Worm (Caenorhabditis elegans) whole organism, young adult: ENCODE measurements around the gene F32D8.5.

Source experiments
- B0019.2 ChIP-seq: fragments of 200-800 bp; sonication (Bioruptor generic); conservative IDR thresholded peaks from 2 replicates; pipeline ENCODE4 v1.3.6; 2022; ENCODE audit warnings: missing genetic modification reagents, missing genetic modification characterization, missing compliant biosample characterization
- B0035.1 ChIP-seq: sonication (generic microtip); optimal IDR thresholded peaks from 2 replicates; lab custom pipeline; 2016; ENCODE audit warnings: missing genetic modification characterization, mild to moderate bottlenecking, missing compliant biosample characterization, missing genotype, missing genetic modification reagents
- B0336.3 ChIP-seq: fragments of 200-800 bp; sonication (Bioruptor generic); IDR thresholded peaks from 2 replicates; pipeline ENCODE4 v1.3.6; 2022; ENCODE audit warnings: missing genetic modification characterization, missing compliant biosample characterization
- C06A6.2 ChIP-seq: fragments of 200-800 bp; sonication (Bioruptor generic); conservative IDR thresholded peaks from 2 replicates; pipeline ENCODE4 v1.3.6; 2022; ENCODE audit warnings: missing genetic modification characterization, missing compliant biosample characterization
- F52B5.7 ChIP-seq: sonication (generic microtip); optimal IDR thresholded peaks from 2 replicates; lab custom pipeline; 2016; ENCODE audit warnings: mild to moderate bottlenecking, missing genetic modification characterization, missing compliant biosample characterization
- K12H6.12 ChIP-seq: fragments of 200-800 bp; sonication (Bioruptor generic); optimal IDR thresholded peaks from 2 replicates; lab custom pipeline; 2018; ENCODE audit warnings: mild to moderate bottlenecking, missing genetic modification characterization, missing compliant biosample characterization
- Y56A3A.18 ChIP-seq: fragments of 200-800 bp; sonication (Bioruptor generic); IDR thresholded peaks from 2 replicates; pipeline ENCODE4 v1.3.6; 2022; ENCODE audit warnings: missing genetic modification reagents, missing genetic modification characterization, missing compliant biosample characterization
- Y67H2A.10 ChIP-seq: fragments of 200-800 bp; sonication (Bioruptor generic); conservative IDR thresholded peaks from 2 replicates; pipeline ENCODE4 v1.3.6; 2022; ENCODE audit warnings: missing genetic modification reagents, missing genetic modification characterization, missing compliant biosample characterization
- Y79H2A.3 ChIP-seq: fragments of 200-800 bp; sonication (Bioruptor generic); conservative IDR thresholded peaks from 2 replicates; pipeline ENCODE4 v1.3.6; 2022; ENCODE audit warnings: missing genetic modification reagents, missing genetic modification characterization, missing compliant biosample characterization
- ZK185.1 ChIP-seq: sonication (generic microtip); optimal IDR thresholded peaks from 2 replicates; lab custom pipeline; 2016; ENCODE audit warnings: mild to moderate bottlenecking, missing genetic modification characterization, missing compliant biosample characterization; ENCODE audit not compliant: poor library complexity, severe bottlenecking
- akir-1 ChIP-seq: fragments of 200-800 bp; sonication (Bioruptor generic); optimal IDR thresholded peaks from 2 replicates; lab custom pipeline; 2018; ENCODE audit warnings: mild to moderate bottlenecking, missing genetic modification characterization, moderate library complexity, missing compliant biosample characterization
- ama-1 ChIP-seq, 3 experiments: fragments of 150-350 bp in 1 of 3; sonication (generic microtip) in 2 of 3; optimal IDR thresholded peaks; 2 replicates each; lab custom pipeline; 2014 to 2018; ENCODE audit warnings: missing biosample characterization in 2 of 3, missing genetic modification characterization in 2 of 3, missing genetic modification reagents in 2 of 3
- aptf-2 ChIP-seq: fragments of 200-800 bp; sonication (Bioruptor generic); conservative IDR thresholded peaks from 2 replicates; pipeline ENCODE4 v1.3.6; 2022; ENCODE audit warnings: missing genetic modification reagents, missing genetic modification characterization, missing compliant biosample characterization
- aptf-3 ChIP-seq: fragments of 200-800 bp; sonication (Bioruptor generic); IDR thresholded peaks from 2 replicates; pipeline ENCODE4 v1.3.6; 2022; ENCODE audit warnings: missing genetic modification characterization, missing compliant biosample characterization
- atf-7 ChIP-seq: sonication (generic microtip); optimal IDR thresholded peaks from 2 replicates; lab custom pipeline; 2017; ENCODE audit warnings: mild to moderate bottlenecking, missing genetic modification characterization, missing compliant biosample characterization
- bed-1 ChIP-seq: fragments of 200-800 bp; sonication (Bioruptor generic); IDR thresholded peaks from 2 replicates; pipeline ENCODE4 v1.3.6; 2022; ENCODE audit warnings: missing genetic modification reagents, missing genetic modification characterization, missing compliant biosample characterization
- cebp-1 ChIP-seq, 2 experiments: fragments of 200-800 bp in 1 of 2; sonication (Bioruptor generic) in 1 of 2; sonication (generic microtip) in 1 of 2; IDR thresholded peaks in 1 of 2; optimal IDR thresholded peaks in 1 of 2; 2 replicates each; pipeline versions ENCODE4 v1.3.6 to Lab custom; 2017 to 2022; ENCODE audit warnings: missing compliant biosample characterization in 2 of 2, missing genetic modification characterization in 2 of 2, mild to moderate bottlenecking in 1 of 2, missing genetic modification reagents in 1 of 2, moderate library complexity in 1 of 2
- cebp-2 ChIP-seq: fragments of 200-800 bp; sonication (Bioruptor generic); IDR thresholded peaks from 2 replicates; pipeline ENCODE4 v1.3.6; 2022; ENCODE audit warnings: missing genetic modification characterization, missing compliant biosample characterization
- chd-7 ChIP-seq: sonication (generic microtip); optimal IDR thresholded peaks from 2 replicates; lab custom pipeline; 2016; ENCODE audit warnings: mild to moderate bottlenecking, missing genetic modification characterization, moderate library complexity, missing compliant biosample characterization
- efl-1 ChIP-seq: fragments of 150-350 bp; optimal IDR thresholded peaks from 2 replicates; lab custom pipeline; 2014; ENCODE audit warnings: missing biosample characterization, missing genetic modification reagents, missing genetic modification characterization
- egl-44 ChIP-seq: fragments of 200-800 bp; sonication (Bioruptor generic); IDR thresholded peaks from 2 replicates; pipeline ENCODE4 v1.3.6; 2022; ENCODE audit warnings: missing genetic modification reagents, missing genetic modification characterization, missing compliant biosample characterization
- fkh-3 ChIP-seq: sonication (generic microtip); optimal IDR thresholded peaks from 2 replicates; lab custom pipeline; 2016; ENCODE audit warnings: mild to moderate bottlenecking, missing genetic modification characterization, missing compliant biosample characterization
- gei-17 ChIP-seq: fragments of 200-800 bp; sonication (Bioruptor generic); optimal IDR thresholded peaks from 2 replicates; lab custom pipeline; 2018; ENCODE audit warnings: mild to moderate bottlenecking, missing genetic modification characterization, missing compliant biosample characterization
- hlh-26 ChIP-seq: fragments of 200-800 bp; sonication (Bioruptor generic); conservative IDR thresholded peaks from 2 replicates; pipeline ENCODE4 v1.3.6; 2022; ENCODE audit warnings: missing genetic modification reagents, missing genetic modification characterization, missing compliant biosample characterization
- hmg-20 ChIP-seq: fragments of 200-800 bp; sonication (Bioruptor generic); IDR thresholded peaks from 2 replicates; pipeline ENCODE4 v1.3.6; 2022; ENCODE audit warnings: missing genetic modification reagents, missing genetic modification characterization, missing compliant biosample characterization
- hsf-1 ChIP-seq: fragments of 200-800 bp; sonication (Bioruptor generic); IDR thresholded peaks from 2 replicates; pipeline ENCODE4 v1.3.6; 2022; ENCODE audit warnings: missing genetic modification reagents, missing genetic modification characterization, missing compliant biosample characterization
- lag-1 ChIP-seq: fragments of 200-800 bp; sonication (Bioruptor generic); IDR thresholded peaks from 2 replicates; pipeline ENCODE4 v1.3.6; 2022; ENCODE audit warnings: missing genetic modification reagents, missing genetic modification characterization, missing compliant biosample characterization
- lin-35 ChIP-seq, 3 experiments: fragments of 150-350 bp in 2 of 3; sonication (generic microtip) in 1 of 3; optimal IDR thresholded peaks; 2 replicates each; lab custom pipeline; 2014 to 2018; ENCODE audit warnings: missing biosample characterization in 3 of 3, missing genetic modification characterization in 3 of 3, missing genetic modification reagents in 3 of 3
- lin-54 ChIP-seq: fragments of 200-800 bp; sonication (Bioruptor generic); optimal IDR thresholded peaks from 2 replicates; lab custom pipeline; 2018; ENCODE audit warnings: mild to moderate bottlenecking, missing genetic modification characterization, missing compliant biosample characterization
- lir-1 ChIP-seq: fragments of 200-800 bp; sonication (Bioruptor generic); conservative IDR thresholded peaks from 2 replicates; pipeline ENCODE4 v1.3.6; 2022; ENCODE audit warnings: missing genetic modification reagents, missing genetic modification characterization, missing compliant biosample characterization
- lsl-1 ChIP-seq: fragments of 200-800 bp; sonication (Bioruptor generic); optimal IDR thresholded peaks from 2 replicates; lab custom pipeline; 2018; ENCODE audit warnings: mild to moderate bottlenecking, missing genetic modification characterization, moderate library complexity, missing compliant biosample characterization
- lsy-27 ChIP-seq: sonication (generic microtip); optimal IDR thresholded peaks from 2 replicates; lab custom pipeline; 2017; ENCODE audit warnings: missing genetic modification characterization, mild to moderate bottlenecking, missing compliant biosample characterization, antibody characterized with exemption, missing genotype, borderline replicate concordance; ENCODE audit not compliant: insufficient read depth
- madf-6 ChIP-seq: fragments of 200-800 bp; sonication (Bioruptor generic); IDR thresholded peaks from 2 replicates; pipeline ENCODE4 v1.3.6; 2022; ENCODE audit warnings: missing genetic modification reagents, missing genetic modification characterization, missing compliant biosample characterization
- mel-28 ChIP-seq: sonication (generic microtip); optimal IDR thresholded peaks from 2 replicates; lab custom pipeline; 2016; ENCODE audit warnings: borderline replicate concordance, mild to moderate bottlenecking, missing genetic modification characterization, missing compliant biosample characterization
- mxl-1 ChIP-seq: sonication (generic microtip); optimal IDR thresholded peaks from 2 replicates; lab custom pipeline; 2016; ENCODE audit warnings: missing genetic modification characterization, missing compliant biosample characterization
- nfya-1 ChIP-seq: sonication (generic microtip); optimal IDR thresholded peaks from 2 replicates; lab custom pipeline; 2017; ENCODE audit warnings: antibody characterized with exemption, missing compliant biosample characterization, missing genetic modification characterization, borderline replicate concordance; ENCODE audit not compliant: insufficient read depth
- nhr-80 ChIP-seq: sonication (generic microtip); optimal IDR thresholded peaks from 2 replicates; lab custom pipeline; 2016; ENCODE audit warnings: missing genetic modification characterization, missing compliant biosample characterization
- repo-1 ChIP-seq: sonication (generic microtip); optimal IDR thresholded peaks from 2 replicates; lab custom pipeline; 2017; ENCODE audit warnings: mild to moderate bottlenecking, missing genetic modification characterization, missing compliant biosample characterization
- sdz-38 ChIP-seq: sonication (generic microtip); optimal IDR thresholded peaks from 2 replicates; lab custom pipeline; 2016; ENCODE audit warnings: missing genotype, missing genetic modification characterization, missing compliant biosample characterization
- snpc-1.3 ChIP-seq: sonication (generic microtip); optimal IDR thresholded peaks from 2 replicates; lab custom pipeline; 2017; ENCODE audit warnings: missing genetic modification characterization, mild to moderate bottlenecking, missing compliant biosample characterization, antibody characterized with exemption, moderate library complexity, missing genotype, missing genetic modification reagents; ENCODE audit not compliant: insufficient read depth
- tbp1 ChIP-seq: fragments of 200-800 bp; sonication (Bioruptor generic); optimal IDR thresholded peaks from 2 replicates; lab custom pipeline; 2018; ENCODE audit warnings: mild to moderate bottlenecking, missing genetic modification characterization, missing compliant biosample characterization
- tbx-9 ChIP-seq: sonication (generic microtip); optimal IDR thresholded peaks from 2 replicates; lab custom pipeline; 2016; ENCODE audit warnings: borderline replicate concordance, missing genetic modification characterization, inconsistent platforms, missing compliant biosample characterization
- unc-62 ChIP-seq: fragments of 150-350 bp; optimal IDR thresholded peaks from 2 replicates; lab custom pipeline; 2014; ENCODE audit warnings: missing biosample characterization, missing genetic modification reagents, missing genetic modification characterization
- ztf-28 ChIP-seq: fragments of 200-800 bp; sonication (Bioruptor generic); IDR thresholded peaks from 2 replicates; pipeline ENCODE4 v1.3.6; 2022; ENCODE audit warnings: missing genetic modification reagents, missing genetic modification characterization, missing compliant biosample characterization

Gene F32D8.5

DNA sequence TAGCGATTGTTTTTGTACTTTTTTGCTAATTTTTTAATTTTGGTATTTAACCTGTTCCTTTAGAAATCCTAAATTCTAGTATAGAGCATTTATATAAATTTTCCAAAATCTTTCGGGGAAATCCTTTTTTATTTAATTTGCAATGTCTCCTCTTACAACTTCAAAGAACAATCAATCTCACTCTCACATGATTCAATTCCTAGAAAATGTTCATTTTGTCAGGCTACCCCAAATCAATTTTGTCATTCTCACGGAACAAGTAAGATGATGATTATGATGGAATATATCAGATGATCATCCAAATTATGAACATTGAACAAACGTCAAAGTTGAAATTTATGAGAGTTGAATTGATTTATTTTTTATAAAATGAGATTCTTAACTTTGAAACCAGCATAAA lies 42.7 kb downstream of the F32D8.5 start (continued):
- TF ChIP-seq hsf-1 (GFP tag; lab: Robert Waterston, UW) (no peak), hmg-20 (no peak), madf-6 (GFP tag; lab: Robert Waterston, UW) (no peak), lsl-1 (GFP tag; lab: Kevin White, UChicago) (no peak), mel-28 (no peak), lag-1 (GFP tag; lab: Robert Waterston, UW) (no peak), ama-1 (optimal IDR thresholded peaks at IDR 0.05; lab: Kevin White, UChicago) (peak; percentile 37), ama-1 (GFP tag; optimal IDR thresholded peaks at IDR 0.05; lab: Kevin White, UChicago) (peak in 1 of 2 experiments; percentile 10), C06A6.2 (GFP tag; lab: Robert Waterston, UW) (peak; percentile 33), ZK185.1 (no peak), tbp1 (peak; percentile 2), bed-1 (GFP tag; lab: Robert Waterston, UW) (no peak), aptf-2 (GFP tag; lab: Robert Waterston, UW) (no peak)

DNA sequence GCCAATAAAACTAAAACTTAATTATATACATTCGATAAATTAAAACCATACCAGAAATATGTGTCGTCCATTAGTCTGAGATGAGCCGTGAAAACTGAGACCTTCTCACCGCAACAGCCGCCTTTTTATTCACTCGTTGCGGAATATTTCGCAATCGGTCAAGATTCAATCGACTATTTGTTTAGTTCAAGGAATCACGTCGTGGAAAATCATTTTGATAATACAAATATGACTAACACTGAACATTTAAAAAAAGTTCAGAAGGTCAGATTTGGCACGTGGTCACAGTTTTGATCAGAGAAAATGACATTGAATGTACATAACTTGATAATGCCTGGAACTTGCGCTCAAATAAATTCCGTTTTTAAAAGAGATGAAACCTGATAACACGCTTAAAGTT lies 44.1 kb downstream of the F32D8.5 start, which contains the start of gene F17C11.11:
Gene F17C11.11, minus strand, starts transcription at position 79 of the 400 bp plus-strand sequence.
- TF ChIP-seq tbp1 (no peak), B0019.2 (no peak), snpc-1.3 (tag; lab: Kevin White, UChicago) (no peak), akir-1 (GFP tag; lab: Kevin White, UChicago) (no peak), cebp-1 (GFP tag; IDR thresholded peaks at IDR 0.05; lab: Robert Waterston, UW) (peak; percentile 95), cebp-1 (tag; optimal IDR thresholded peaks at IDR 0.05; lab: Kevin White, UChicago) (peak; percentile 99), hlh-26 (GFP tag; lab: Robert Waterston, UW) (no peak), chd-7 (tag; lab: Kevin White, UChicago) (peak; percentile 20), B0035.1 (tag; lab: Kevin White, UChicago) (no peak), K12H6.12 (tag; lab: Kevin White, UChicago) (no peak), hmg-20 (no peak), lsy-27 (no peak), lin-54 (no peak), tbx-9 (tag; lab: Kevin White, UChicago) (no peak), nhr-80 (tag; lab: Kevin White, UChicago) (peak; percentile 80), mel-28 (no peak), aptf-2 (GFP tag; lab: Robert Waterston, UW) (no peak), lag-1 (GFP tag; lab: Robert Waterston, UW) (no peak), ZK185.1 (peak; percentile 22), Y56A3A.18 (GFP tag; lab: Robert Waterston, UW) (no peak), F52B5.7 (tag; lab: Kevin White, UChicago) (no peak), Y67H2A.10 (GFP tag; lab: Robert Waterston, UW) (no peak), unc-62 (no peak), aptf-3 (no peak), bed-1 (GFP tag; lab: Robert Waterston, UW) (no peak), sdz-38 (no peak), B0336.3 (GFP tag; lab: Robert Waterston, UW) (0 out of 2 replicates have a peak, but pooled peaks have one; percentile 19), lir-1 (GFP tag; lab: Robert Waterston, UW) (no peak)
- TF ChIP-seq, all 124 proteins: peak for 5

DNA sequence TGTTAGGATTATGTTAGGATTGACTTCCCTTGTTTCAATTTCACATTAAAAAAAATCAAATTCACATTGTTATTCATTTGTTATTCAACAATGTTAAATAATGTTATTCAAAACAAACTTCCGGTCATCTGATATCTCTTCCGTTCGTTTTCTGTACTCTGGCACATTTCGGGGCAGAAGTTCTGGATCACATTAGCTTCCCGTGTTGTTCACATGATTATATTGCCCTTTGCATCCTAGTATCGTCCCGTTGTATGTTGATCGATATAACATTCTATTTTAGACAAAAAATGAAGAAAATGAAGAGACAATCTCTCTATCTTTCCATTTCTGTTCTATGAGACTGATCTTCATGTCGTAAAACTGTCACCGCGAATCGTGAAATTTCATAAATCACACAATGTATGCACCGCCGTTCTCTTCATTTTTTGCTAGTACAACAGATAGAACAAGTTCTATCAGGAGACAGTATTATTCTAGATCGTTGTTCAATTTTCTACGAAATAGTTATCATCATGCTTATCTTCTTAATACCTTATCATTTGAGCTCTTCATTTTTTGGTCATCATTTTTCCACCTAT lies 45.5 kb downstream of the F32D8.5 start:
- TF ChIP-seq mxl-1 (tag; lab: Kevin White, UChicago) (no peak), lin-35 (GFP tag; optimal IDR thresholded peaks at IDR 0.05; lab: Kevin White, UChicago) (no peak), atf-7 (no peak), cebp-2 (GFP tag; lab: Robert Waterston, UW) (no peak), ztf-28 (no peak), nfya-1 (no peak), Y79H2A.3 (GFP tag; lab: Robert Waterston, UW) (no peak), repo-1 (tag; lab: Kevin White, UChicago) (no peak), fkh-3 (tag; lab: Kevin White, UChicago) (no peak), gei-17 (GFP tag; lab: Kevin White, UChicago) (no peak), hlh-26 (GFP tag; lab: Robert Waterston, UW) (no peak), efl-1 (GFP tag; lab: Kevin White, UChicago) (no peak), egl-44 (no peak)
